Worm (Caenorhabditis elegans): ENCODE results near the gene F39E9.6.

DNA sequence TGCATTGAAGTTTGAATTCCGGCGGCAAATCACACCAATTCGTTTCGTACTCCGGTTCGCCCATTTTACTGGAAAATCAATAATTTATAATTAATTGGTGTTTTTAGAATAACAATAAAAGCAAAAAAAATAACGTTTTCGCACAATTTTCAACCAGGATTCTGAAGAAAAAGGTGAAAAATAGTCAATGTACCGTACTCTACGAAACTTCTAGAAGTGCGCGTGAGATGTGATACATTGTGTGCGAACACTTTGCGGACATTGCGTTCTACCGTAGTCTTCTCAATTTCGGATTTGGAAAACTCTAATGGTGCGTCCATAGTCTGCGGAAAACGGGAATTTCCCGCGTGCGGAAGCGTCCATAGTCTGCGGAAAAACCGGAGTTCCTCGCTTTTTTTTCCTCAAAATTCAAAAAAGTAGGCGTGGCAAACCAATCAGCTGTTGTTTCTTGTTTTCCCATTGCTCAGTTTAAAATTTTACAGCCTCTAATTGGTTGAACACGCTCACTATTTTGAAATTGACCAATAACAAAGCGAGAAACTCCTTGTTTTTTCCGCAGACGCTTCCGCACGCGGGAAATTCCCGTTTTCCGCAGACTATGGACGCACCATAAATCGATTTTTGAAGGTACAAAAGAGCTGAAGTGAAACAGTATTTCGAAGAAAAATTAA, 34.7 kb upstream of the F39E9.6 start, which contains the start of the genes F14D2.14 and bath-29:
- TF ChIP-seq ZK546.5 (tag; optimal IDR thresholded peaks at IDR 0.05) (no peak), elt-1 (tag; optimal IDR thresholded peaks at IDR 0.05) (no peak), R02D3.7 (tag; optimal IDR thresholded peaks at IDR 0.05) (no peak), crh-2 (tag; optimal IDR thresholded peaks at IDR 0.05) (no peak), unc-39 (tag; optimal IDR thresholded peaks at IDR 0.05) (no peak), nhr-11 (tag; optimal IDR thresholded peaks at IDR 0.05) (no peak), nhr-77 (tag; optimal IDR thresholded peaks at IDR 0.05) (no peak), mab-5 (tag; optimal IDR thresholded peaks at IDR 0.05) (no peak), lsy-2 (tag; optimal IDR thresholded peaks at IDR 0.05) (no peak)

Data from whole organism, L2 larva.